Worm (Caenorhabditis elegans) whole organism, mixed stage, embryonic: ENCODE results near the gene ugt-35.

ENCODE experiments used
- M03D4.4 ChIP-seq: sonication (generic microtip); optimal IDR thresholded peaks from 2 replicates; lab custom pipeline; 2017; ENCODE audit warnings: mild to moderate bottlenecking, missing genetic modification characterization, missing compliant biosample characterization
- elt-3 ChIP-seq: fragments of 150-350 bp; optimal IDR thresholded peaks from 2 replicates; lab custom pipeline; 2014; ENCODE audit warnings: missing biosample characterization, missing genetic modification characterization
- lin-13 ChIP-seq: fragments of 150-350 bp; optimal IDR thresholded peaks from 2 replicates; lab custom pipeline; 2014; ENCODE audit warnings: missing biosample characterization, missing genetic modification characterization
- mep-1 ChIP-seq: fragments of 150-350 bp; optimal IDR thresholded peaks from 2 replicates; lab custom pipeline; 2017; ENCODE audit warnings: missing biosample characterization, missing genetic modification reagents, missing genetic modification characterization, inconsistent platforms

ce11 chrV:10677459-10677858 is 23.4 kb upstream of the ugt-35 start:
- no peak for TF ChIP-seq lin-13 (tag; lab: Kevin White, UChicago)
- no peak for TF ChIP-seq elt-3 (tag; lab: Kevin White, UChicago)
- no peak for TF ChIP-seq M03D4.4 (tag; lab: Kevin White, UChicago)
- TF ChIP-seq mep-1 (tag; lab: Kevin White, UChicago): no peak
